Worm (Caenorhabditis elegans) whole organism, L2 larva: ENCODE data around the gene T20B12.3.
A peak's percentile ranks its signal among the peaks of the same experiment; 100 is the strongest.

Experiments
- C34F6.9 ChIP-seq: fragments of 150-350 bp; optimal IDR thresholded peaks from 2 replicates; lab custom pipeline; 2014; ENCODE audit warnings: missing biosample characterization, missing genetic modification characterization
- R02D3.7 ChIP-seq: fragments of 150-350 bp; optimal IDR thresholded peaks from 2 replicates; lab custom pipeline; 2014; ENCODE audit warnings: missing biosample characterization, missing genetic modification characterization
- ZK546.5 ChIP-seq: sonication (generic microtip); optimal IDR thresholded peaks from 2 replicates; lab custom pipeline; 2017; ENCODE audit warnings: missing biosample characterization, missing genetic modification characterization
- alr-1 ChIP-seq: fragments of 150-350 bp; optimal IDR thresholded peaks from 2 replicates; lab custom pipeline; 2014; ENCODE audit warnings: missing biosample characterization, missing genetic modification characterization
- aly-2 ChIP-seq: fragments of 150-350 bp; optimal IDR thresholded peaks from 2 replicates; lab custom pipeline; 2014; ENCODE audit warnings: missing biosample characterization, missing genetic modification characterization
- ama-1 ChIP-seq: fragments of 150-350 bp; optimal IDR thresholded peaks from 2 replicates; lab custom pipeline; 2018; ENCODE audit warnings: inconsistent platforms
- blmp-1 ChIP-seq: sonication (generic microtip); optimal IDR thresholded peaks from 2 replicates; lab custom pipeline; 2017; ENCODE audit warnings: missing genetic modification characterization, mild to moderate bottlenecking, missing compliant biosample characterization, antibody characterized with exemption, moderate library complexity; ENCODE audit not compliant: insufficient read depth
- ceh-16 ChIP-seq: fragments of 150-350 bp; optimal IDR thresholded peaks from 2 replicates; lab custom pipeline; 2014; ENCODE audit warnings: missing biosample characterization, missing genetic modification characterization
- ceh-82 ChIP-seq: fragments of 150-350 bp; optimal IDR thresholded peaks from 2 replicates; lab custom pipeline; 2014; ENCODE audit warnings: missing biosample characterization, missing genetic modification characterization
- crh-2 ChIP-seq: sonication (generic microtip); optimal IDR thresholded peaks from 2 replicates; lab custom pipeline; 2017; ENCODE audit warnings: missing biosample characterization, missing genetic modification characterization
- dmd-4 ChIP-seq: sonication (generic microtip); optimal IDR thresholded peaks from 2 replicates; lab custom pipeline; 2017; ENCODE audit warnings: missing biosample characterization, missing genetic modification characterization
- egl-27 ChIP-seq: sonication (generic microtip); optimal IDR thresholded peaks from 3 replicates; lab custom pipeline; 2017; ENCODE audit warnings: missing biosample characterization, missing genetic modification reagents, missing genetic modification characterization
- elt-1 ChIP-seq: fragments of 150-350 bp; optimal IDR thresholded peaks from 2 replicates; lab custom pipeline; 2014; ENCODE audit warnings: missing biosample characterization, missing genetic modification characterization
- elt-3 ChIP-seq: sonication (generic microtip); optimal IDR thresholded peaks from 2 replicates; lab custom pipeline; 2017; ENCODE audit warnings: missing biosample characterization, missing genetic modification characterization
- gmeb-1 ChIP-seq: fragments of 150-350 bp; optimal IDR thresholded peaks from 2 replicates; lab custom pipeline; 2014; ENCODE audit warnings: missing biosample characterization, missing genetic modification characterization
- lin-11 ChIP-seq: fragments of 150-350 bp; sonication (generic microtip); optimal IDR thresholded peaks from 2 replicates; lab custom pipeline; 2014; ENCODE audit warnings: missing biosample characterization, missing genetic modification characterization, inconsistent platforms, mixed read lengths
- lin-13 ChIP-seq: fragments of 150-350 bp; optimal IDR thresholded peaks from 2 replicates; lab custom pipeline; 2014; ENCODE audit warnings: missing biosample characterization, missing genetic modification reagents, missing genetic modification characterization
- lsy-2 ChIP-seq, 2 experiments: fragments of 150-350 bp in 1 of 2; sonication (generic microtip) in 1 of 2; optimal IDR thresholded peaks; 2 replicates each; lab custom pipeline; 2014 to 2017; ENCODE audit warnings: missing biosample characterization in 2 of 2, missing genetic modification characterization in 2 of 2
- mbf-1 ChIP-seq: sonication (generic microtip); optimal IDR thresholded peaks from 2 replicates; lab custom pipeline; 2017; ENCODE audit warnings: missing biosample characterization, missing genetic modification characterization
- mdl-1 ChIP-seq, 2 experiments: fragments of 150-350 bp in 1 of 2; sonication (generic microtip) in 1 of 2; optimal IDR thresholded peaks; 2 replicates each; lab custom pipeline; 2017; ENCODE audit warnings: missing biosample characterization in 2 of 2, missing genetic modification characterization in 2 of 2
- nhr-10 ChIP-seq: sonication (generic microtip); optimal IDR thresholded peaks from 2 replicates; lab custom pipeline; 2017; ENCODE audit warnings: missing biosample characterization, missing genetic modification characterization
- nhr-11 ChIP-seq: fragments of 150-350 bp; optimal IDR thresholded peaks from 2 replicates; lab custom pipeline; 2014; ENCODE audit warnings: missing biosample characterization, missing genetic modification characterization
- nhr-129 ChIP-seq: fragments of 150-350 bp; optimal IDR thresholded peaks from 2 replicates; lab custom pipeline; 2014; ENCODE audit warnings: missing biosample characterization, missing genetic modification characterization
- nhr-21 ChIP-seq: fragments of 150-350 bp; optimal IDR thresholded peaks from 2 replicates; lab custom pipeline; 2014; ENCODE audit warnings: missing biosample characterization, missing genetic modification characterization
- nhr-23 ChIP-seq: fragments of 150-350 bp; optimal IDR thresholded peaks from 2 replicates; lab custom pipeline; 2014; ENCODE audit warnings: missing biosample characterization, missing genetic modification reagents, missing genetic modification characterization
- nhr-237 ChIP-seq: fragments of 150-350 bp; optimal IDR thresholded peaks from 2 replicates; lab custom pipeline; 2014; ENCODE audit warnings: missing biosample characterization, missing genetic modification characterization
- nhr-25 ChIP-seq: fragments of 150-350 bp; sonication (generic microtip); optimal IDR thresholded peaks from 3 replicates; lab custom pipeline; 2014; ENCODE audit warnings: missing biosample characterization, missing genetic modification characterization
- nhr-6 ChIP-seq: fragments of 150-350 bp; optimal IDR thresholded peaks from 2 replicates; lab custom pipeline; 2014; ENCODE audit warnings: missing biosample characterization, missing genetic modification characterization
- nhr-77 ChIP-seq: fragments of 150-350 bp; optimal IDR thresholded peaks from 2 replicates; lab custom pipeline; 2014; ENCODE audit warnings: missing biosample characterization, missing genetic modification characterization
- peb-1 ChIP-seq: fragments of 150-350 bp; optimal IDR thresholded peaks from 2 replicates; lab custom pipeline; 2014; ENCODE audit warnings: missing biosample characterization, missing genetic modification characterization
- sem-4 ChIP-seq: fragments of 150-350 bp; optimal IDR thresholded peaks from 2 replicates; lab custom pipeline; 2014; ENCODE audit warnings: missing biosample characterization, missing genetic modification reagents, missing genetic modification characterization
- skn-1 ChIP-seq: sonication (generic microtip); optimal IDR thresholded peaks from 2 replicates; lab custom pipeline; 2017; ENCODE audit warnings: missing biosample characterization, missing genetic modification characterization
- sma-3 ChIP-seq: sonication (generic microtip); optimal IDR thresholded peaks from 2 replicates; lab custom pipeline; 2016; ENCODE audit warnings: missing genetic modification reagents, missing genetic modification characterization, missing compliant biosample characterization
- sma-9 ChIP-seq, 2 experiments: fragments of 150-350 bp in 1 of 2; sonication (generic microtip) in 1 of 2; optimal IDR thresholded peaks; 2 replicates each; lab custom pipeline; 2014 to 2016; ENCODE audit warnings: missing genetic modification characterization in 2 of 2, mild to moderate bottlenecking in 1 of 2, missing biosample characterization in 1 of 2, missing compliant biosample characterization in 1 of 2, missing genetic modification reagents in 1 of 2, moderate library complexity in 1 of 2
- snpc-4 ChIP-seq: fragments of 150-350 bp; optimal IDR thresholded peaks from 2 replicates; lab custom pipeline; 2014; ENCODE audit warnings: missing biosample characterization, missing genetic modification characterization
- unc-39 ChIP-seq: fragments of 150-350 bp; optimal IDR thresholded peaks from 2 replicates; lab custom pipeline; 2014; ENCODE audit warnings: missing biosample characterization, missing genetic modification characterization
- unc-55 ChIP-seq: fragments of 150-350 bp; sonication (generic microtip); optimal IDR thresholded peaks from 3 replicates; lab custom pipeline; 2014; ENCODE audit warnings: missing biosample characterization, missing genetic modification reagents, missing genetic modification characterization
- unc-62 ChIP-seq: fragments of 150-350 bp; optimal IDR thresholded peaks from 2 replicates; lab custom pipeline; 2014; ENCODE audit warnings: missing biosample characterization, missing genetic modification reagents, missing genetic modification characterization
- zag-1 ChIP-seq: fragments of 150-350 bp; optimal IDR thresholded peaks from 2 replicates; lab custom pipeline; 2014; ENCODE audit warnings: missing biosample characterization, missing genetic modification characterization
- ztf-1 ChIP-seq: fragments of 200-800 bp; sonication (Bioruptor generic); conservative IDR thresholded peaks from 2 replicates; pipeline ENCODE4 v1.3.6; 2022; ENCODE audit warnings: missing genetic modification characterization, missing compliant biosample characterization
- ztf-11 ChIP-seq: sonication (generic microtip); optimal IDR thresholded peaks from 2 replicates; lab custom pipeline; 2017; ENCODE audit warnings: missing biosample characterization, missing genetic modification characterization

Gene T20B12.3

ce11 chrIII:7370569-7370968 lies 11.3 kb upstream of the T20B12.3 start:
- TF ChIP-seq ztf-11 (tag; lab: Kevin White, UChicago) (no peak), nhr-77 (tag; lab: Kevin White, UChicago) (no peak), nhr-6 (tag; lab: Kevin White, UChicago) (no peak), nhr-10 (tag; lab: Kevin White, UChicago) (no peak), nhr-129 (tag; lab: Kevin White, UChicago) (no peak), sem-4 (tag; lab: Kevin White, UChicago) (no peak), unc-55 (GFP tag; lab: Kevin White, UChicago) (no peak), ztf-1 (GFP tag; lab: Robert Waterston, UW) (no peak), lsy-2 (tag; optimal IDR thresholded peaks at IDR 0.05; lab: Kevin White, UChicago) (no peak), blmp-1 (tag; lab: Kevin White, UChicago) (no peak), mdl-1 (tag; optimal IDR thresholded peaks at IDR 0.05; lab: Kevin White, UChicago) (no peak), ZK546.5 (no peak), nhr-23 (no peak), unc-62 (GFP tag; lab: Kevin White, UChicago) (no peak), elt-3 (tag; lab: Kevin White, UChicago) (no peak), C34F6.9 (tag; lab: Kevin White, UChicago) (no peak), aly-2 (tag; lab: Kevin White, UChicago) (no peak), ceh-16 (tag; lab: Kevin White, UChicago) (no peak), dmd-4 (tag; lab: Kevin White, UChicago) (no peak), gmeb-1 (no peak)

ce11 chrIII:7373802-7374435 lies 8.0 kb upstream of the T20B12.3 start:
- TF ChIP-seq ama-1 (lab: Kevin White, UChicago) (peak; percentile 32), alr-1 (tag; lab: Kevin White, UChicago) (no peak)

- TF ChIP-seq sma-3: no peak
- TF ChIP-seq lin-13: peak; percentile 2
- peak; percentile 51 for TF ChIP-seq nhr-129 (tag; lab: Kevin White, UChicago)
- TF ChIP-seq unc-39 (tag; lab: Kevin White, UChicago): no peak
- TF ChIP-seq ceh-82: no peak
- peak; percentile 85 for TF ChIP-seq ama-1 (lab: Kevin White, UChicago)
- no peak for TF ChIP-seq nhr-6 (tag; lab: Kevin White, UChicago)
- no peak for TF ChIP-seq snpc-4
- TF ChIP-seq elt-1 (tag; lab: Kevin White, UChicago): no peak
- no peak for TF ChIP-seq sma-9 (GFP tag; optimal IDR thresholded peaks at IDR 0.05; lab: Kevin White, UChicago)
- TF ChIP-seq sma-9 (tag; optimal IDR thresholded peaks at IDR 0.05; lab: Kevin White, UChicago): no peak
- TF ChIP-seq crh-2: peak; percentile 23
- no peak for TF ChIP-seq alr-1 (tag; lab: Kevin White, UChicago)
- no peak for TF ChIP-seq ztf-11 (tag; lab: Kevin White, UChicago)
- no peak for TF ChIP-seq gmeb-1
- no peak for TF ChIP-seq elt-3 (tag; lab: Kevin White, UChicago)
- TF ChIP-seq nhr-77 (tag; lab: Kevin White, UChicago): no peak
- TF ChIP-seq lsy-2 (tag; optimal IDR thresholded peaks at IDR 0.05; lab: Kevin White, UChicago): peak in 1 of 2 experiments; percentile 31
- no peak for TF ChIP-seq R02D3.7 (tag; lab: Kevin White, UChicago)
- no peak for TF ChIP-seq nhr-11 (tag; lab: Kevin White, UChicago)
- TF ChIP-seq mbf-1 (tag; lab: Kevin White, UChicago): no peak
- TF ChIP-seq skn-1 (tag; lab: Kevin White, UChicago): no peak
- TF ChIP-seq lin-11 (tag; lab: Kevin White, UChicago): no peak
- TF ChIP-seq unc-55 (GFP tag; lab: Kevin White, UChicago): no peak
- no peak for TF ChIP-seq egl-27
- no peak for TF ChIP-seq nhr-237
- TF ChIP-seq blmp-1 (tag; lab: Kevin White, UChicago): no peak
- TF ChIP-seq zag-1 (tag; lab: Kevin White, UChicago): no peak
- TF ChIP-seq nhr-10 (tag; lab: Kevin White, UChicago): no peak
- no peak for TF ChIP-seq sem-4 (tag; lab: Kevin White, UChicago)
- no peak for TF ChIP-seq aly-2 (tag; lab: Kevin White, UChicago)
- TF ChIP-seq nhr-21 (tag; lab: Kevin White, UChicago): no peak
- no peak for TF ChIP-seq peb-1 (tag; lab: Kevin White, UChicago)
- TF ChIP-seq C34F6.9 (tag; lab: Kevin White, UChicago): peak; percentile 57
- no peak for TF ChIP-seq ceh-16 (tag; lab: Kevin White, UChicago)
- no peak for TF ChIP-seq unc-62 (GFP tag; lab: Kevin White, UChicago)
- TF ChIP-seq nhr-23: no peak
- no peak for TF ChIP-seq nhr-25 (tag; lab: Kevin White, UChicago)
- no peak for TF ChIP-seq ZK546.5
Measured at ce11 chrIII:7374681-7375271, 7.1 kb upstream of the T20B12.3 start, which contains the start of gene mml-1. mml-1 (minus strand) TSS chrIII:7374731.
